Worm (Caenorhabditis elegans): ENCODE measurements around the gene F41C3.2.

F41C3.2 gene

DNA sequence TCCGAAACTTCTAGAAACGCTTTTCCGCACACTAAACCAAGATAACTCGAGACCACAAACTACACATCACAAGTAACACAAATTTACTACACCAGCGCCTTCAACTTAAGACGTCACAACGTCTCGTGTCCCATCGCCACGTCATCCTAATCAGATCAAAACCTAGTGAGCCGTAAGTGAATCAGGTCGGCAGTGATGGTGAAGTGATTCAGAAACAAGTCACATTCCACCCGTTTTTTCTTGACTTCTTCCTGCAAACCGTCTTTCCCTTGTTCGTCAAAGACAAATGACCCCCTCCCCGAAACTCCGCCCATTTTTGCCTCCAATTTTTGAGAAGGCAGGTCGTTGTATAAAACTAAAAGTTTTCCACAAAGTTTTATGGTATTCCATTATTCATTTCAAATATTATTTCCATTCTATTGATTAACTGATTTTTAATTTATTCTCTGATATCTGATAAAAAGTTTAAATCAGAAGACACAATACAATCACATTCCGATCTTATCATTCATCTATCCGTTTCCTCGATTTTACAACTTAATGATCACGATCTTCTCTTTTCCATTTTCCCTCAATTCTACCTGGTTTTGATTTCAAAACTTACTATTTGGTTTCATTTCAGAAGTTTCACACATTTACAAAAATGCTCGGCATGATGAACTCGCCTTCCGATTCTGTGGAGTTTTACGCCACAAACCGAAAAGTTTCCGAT is 13.0 kb downstream of the F41C3.2 start, which contains the start of gene F26G1.2:
Gene F26G1.2, plus strand, starts transcription at position 508 of the 712 bp plus-strand sequence.
- TF ChIP-seq him-1 (tag; optimal IDR thresholded peaks at IDR 0.05) (no peak), dao-5 (tag; optimal IDR thresholded peaks at IDR 0.05) (no peak), W03F9.2 (tag; optimal IDR thresholded peaks at IDR 0.05) (no peak)

DNA sequence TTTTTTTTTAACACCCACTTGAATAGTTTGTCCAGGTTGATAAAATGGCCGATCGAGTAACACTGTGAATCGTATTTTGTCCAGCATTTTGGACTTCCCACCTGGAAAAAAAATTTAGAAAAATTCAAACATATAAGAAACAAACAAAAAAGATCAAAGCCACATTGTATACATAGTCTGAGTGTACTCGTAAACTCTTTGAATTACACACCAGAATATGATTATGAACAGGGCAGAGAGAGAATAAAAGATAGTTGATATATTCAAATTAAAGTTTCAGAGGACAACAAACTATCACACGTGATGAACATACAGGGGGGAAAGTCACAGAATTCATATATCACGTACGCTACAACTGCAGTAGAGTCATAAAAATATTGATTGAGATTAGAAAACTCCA is 16.5 kb downstream of the F41C3.2 start, which contains the start of gene ttm-2:
Gene ttm-2, minus strand, starts transcription at position 101 of the 400 bp plus-strand sequence.
- TF ChIP-seq W03F9.2 (tag; optimal IDR thresholded peaks at IDR 0.05), result no peak
- TF ChIP-seq him-1 (tag; optimal IDR thresholded peaks at IDR 0.05), result no peak
- TF ChIP-seq dao-5 (tag; optimal IDR thresholded peaks at IDR 0.05), result no peak

ce11 chrII:4767612-4768011 is 17.8 kb downstream of the F41C3.2 start:
- TF ChIP-seq W03F9.2 (tag; optimal IDR thresholded peaks at IDR 0.05) (no peak), him-1 (tag; optimal IDR thresholded peaks at IDR 0.05) (no peak), dao-5 (tag; optimal IDR thresholded peaks at IDR 0.05) (no peak)

ce11 chrII:4769096-4769495 is 19.3 kb downstream of the F41C3.2 start:
- no peak for TF ChIP-seq him-1 (tag; optimal IDR thresholded peaks at IDR 0.05)
- TF ChIP-seq dao-5 (tag; optimal IDR thresholded peaks at IDR 0.05), result no peak
- no peak for TF ChIP-seq W03F9.2 (tag; optimal IDR thresholded peaks at IDR 0.05)

- TF ChIP-seq W03F9.2 (tag; optimal IDR thresholded peaks at IDR 0.05) (no peak), him-1 (tag; optimal IDR thresholded peaks at IDR 0.05) (no peak), dao-5 (tag; optimal IDR thresholded peaks at IDR 0.05) (no peak)
Measured at ce11 chrII:4769886-4770285, 20.1 kb downstream of the F41C3.2 start.

DNA sequence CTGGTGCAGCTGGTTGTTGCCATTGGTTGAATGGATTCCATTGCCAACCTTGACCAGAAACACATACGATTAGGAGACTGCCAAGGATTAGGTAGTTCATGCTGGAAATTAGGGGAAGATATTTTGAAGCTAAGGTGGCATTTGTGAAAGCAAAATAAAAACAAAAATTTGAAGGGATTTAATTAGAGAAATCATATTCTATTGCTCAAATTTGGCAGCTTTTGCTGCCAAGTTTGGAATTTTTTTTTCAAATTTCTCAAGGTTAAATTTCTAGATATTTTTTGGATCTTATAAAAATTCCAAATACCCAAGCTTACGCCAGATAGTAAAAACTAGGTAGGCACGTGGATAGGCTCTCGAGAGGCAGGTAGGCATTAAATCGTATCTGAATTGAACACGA is 21.5 kb downstream of the F41C3.2 start, which contains the start of gene F26G1.5:
Gene F26G1.5, minus strand, starts transcription at position 101 of the 400 bp plus-strand sequence.
- TF ChIP-seq W03F9.2 (tag; optimal IDR thresholded peaks at IDR 0.05) (no peak), dao-5 (tag; optimal IDR thresholded peaks at IDR 0.05) (no peak), him-1 (tag; optimal IDR thresholded peaks at IDR 0.05) (no peak)

- TF ChIP-seq dao-5 (tag; optimal IDR thresholded peaks at IDR 0.05) (no peak), W03F9.2 (tag; optimal IDR thresholded peaks at IDR 0.05) (no peak), him-1 (tag; optimal IDR thresholded peaks at IDR 0.05) (no peak)
Measured at ce11 chrII:4772441-4772840, 22.7 kb downstream of the F41C3.2 start.

ce11 chrII:4773891-4774432 is 24.2 kb downstream of the F41C3.2 start, which contains the start of the genes F26G1.9 and F26G1.10:
Gene F26G1.9, minus strand, starts transcription at chrII:4773991.
Gene F26G1.10, plus strand, starts transcription at chrII:4774382.
- TF ChIP-seq him-1 (tag; optimal IDR thresholded peaks at IDR 0.05) (no peak), W03F9.2 (tag; optimal IDR thresholded peaks at IDR 0.05) (no peak), dao-5 (tag; optimal IDR thresholded peaks at IDR 0.05) (no peak)

DNA sequence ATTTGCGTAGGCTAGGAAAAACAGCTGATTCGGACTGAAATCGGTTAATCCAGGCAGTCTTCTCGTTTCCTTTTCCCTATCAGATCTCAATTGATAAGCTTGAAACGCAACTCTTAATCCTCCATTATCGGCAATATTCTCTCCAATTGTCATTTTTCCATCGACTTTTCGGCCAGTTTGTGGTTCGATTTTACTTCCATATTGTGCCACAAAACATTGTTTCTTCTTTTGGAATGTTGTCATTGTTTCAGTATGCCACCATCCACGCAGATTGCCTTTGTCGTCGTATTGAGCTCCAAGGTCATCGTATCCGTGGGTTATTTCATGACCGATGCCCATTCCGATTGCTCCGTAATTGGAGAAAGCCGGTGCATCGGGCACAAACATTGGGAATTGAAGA is 26.0 kb downstream of the F41C3.2 start:
- TF ChIP-seq him-1 (tag; optimal IDR thresholded peaks at IDR 0.05) (no peak), W03F9.2 (tag; optimal IDR thresholded peaks at IDR 0.05) (no peak), dao-5 (tag; optimal IDR thresholded peaks at IDR 0.05) (no peak)

ce11 chrII:4776933-4777332 is 27.2 kb downstream of the F41C3.2 start, which contains the start of gene F26G1.11:
Gene F26G1.11, plus strand, starts transcription at chrII:4777137.
- no peak for TF ChIP-seq dao-5 (tag; optimal IDR thresholded peaks at IDR 0.05)
- TF ChIP-seq W03F9.2 (tag; optimal IDR thresholded peaks at IDR 0.05), result no peak
- no peak for TF ChIP-seq him-1 (tag; optimal IDR thresholded peaks at IDR 0.05)

- TF ChIP-seq dao-5 (tag; optimal IDR thresholded peaks at IDR 0.05), result no peak
- TF ChIP-seq him-1 (tag; optimal IDR thresholded peaks at IDR 0.05), result no peak
- TF ChIP-seq W03F9.2 (tag; optimal IDR thresholded peaks at IDR 0.05), result no peak
Measured at ce11 chrII:4779753-4780152, 30.0 kb downstream of the F41C3.2 start.

DNA sequence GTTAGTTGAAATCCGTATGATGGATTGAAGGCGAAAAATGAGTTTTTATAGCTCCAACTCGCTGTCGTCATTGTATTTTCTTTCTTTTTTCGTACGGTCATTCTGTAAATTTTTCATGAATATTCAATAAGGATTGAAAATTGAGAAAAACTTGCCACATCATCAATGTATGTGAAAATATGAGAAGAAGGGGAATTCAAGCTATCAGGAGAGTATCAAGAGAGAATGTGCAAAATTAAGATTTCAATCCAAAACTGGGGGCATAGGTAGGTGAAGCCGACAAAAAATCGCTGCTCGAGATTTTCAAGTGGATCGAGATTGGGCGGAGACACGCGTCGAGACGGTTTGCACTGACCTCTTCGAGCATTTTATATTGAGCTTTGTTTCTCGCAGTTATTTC is 34.7 kb downstream of the F41C3.2 start, which contains the start of gene nep-12:
Gene nep-12, minus strand, starts transcription at position 101 of the 400 bp plus-strand sequence.
- no peak for TF ChIP-seq dao-5 (tag; optimal IDR thresholded peaks at IDR 0.05)
- TF ChIP-seq him-1 (tag; optimal IDR thresholded peaks at IDR 0.05), result no peak
- no peak for TF ChIP-seq W03F9.2 (tag; optimal IDR thresholded peaks at IDR 0.05)

DNA sequence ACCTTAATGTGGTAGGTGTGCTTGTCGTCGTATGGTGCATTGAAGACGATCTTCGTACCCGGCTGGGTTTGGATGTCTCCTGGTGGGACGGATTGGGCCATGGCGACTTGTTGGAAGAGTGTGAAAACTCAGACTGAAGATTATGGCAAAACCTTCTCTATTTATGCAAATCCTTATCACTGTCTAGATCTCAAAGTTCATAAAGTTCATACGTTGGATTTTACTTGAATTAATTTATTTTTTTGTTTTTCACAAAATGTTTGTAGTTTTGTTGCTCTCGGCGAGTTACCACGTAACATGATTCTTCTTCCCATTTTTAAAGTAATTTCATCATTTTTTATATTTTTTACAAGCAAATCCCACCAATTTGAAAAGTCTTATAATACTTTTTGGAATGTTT is 36.4 kb downstream of the F41C3.2 start, which contains the start of gene msp-3:
Gene msp-3, minus strand, starts transcription at position 101 of the 400 bp plus-strand sequence.
- TF ChIP-seq W03F9.2 (tag; optimal IDR thresholded peaks at IDR 0.05) (no peak), him-1 (tag; optimal IDR thresholded peaks at IDR 0.05) (no peak)

ce11 chrII:4789835-4790343 is 40.1 kb downstream of the F41C3.2 start, which contains the start of gene F26G1.15:
Gene F26G1.15, plus strand, starts transcription at chrII:4790293.
- TF ChIP-seq dao-5 (tag; optimal IDR thresholded peaks at IDR 0.05) (no peak), W03F9.2 (tag; optimal IDR thresholded peaks at IDR 0.05) (no peak), him-1 (tag; optimal IDR thresholded peaks at IDR 0.05) (no peak)
